Worm (Caenorhabditis elegans): ENCODE results near the gene haf-3.
"Not testable (repeated sequence)": the region's sequence is repeated elsewhere in the genome, so short reads cannot be mapped to it uniquely, and the experiment has no call there.

Gene haf-3

ce11 chrV:15766122-15766594 is at the start of gene haf-3, which contains the start of gene F57A10.2:
Gene haf-3, minus strand, starts transcription at chrV:15766172.
Gene F57A10.2, plus strand, starts transcription at chrV:15766575.
- TF ChIP-seq tbx-11 (GFP tag; IDR thresholded peaks at IDR 0.05), result no peak
- 0 out of 2 replicates have a peak, but pooled peaks have one; percentile 13 for TF ChIP-seq flt-1 (GFP tag; IDR thresholded peaks at IDR 0.05)
- no peak for TF ChIP-seq pes-1 (GFP tag; IDR thresholded peaks at IDR 0.05)
- peak; percentile 66 for TF ChIP-seq F13C5.2 (tag; optimal IDR thresholded peaks at IDR 0.05)

- TF ChIP-seq ceh-36 (tag; optimal IDR thresholded peaks at IDR 0.05); tbx-37 (GFP tag; conservative IDR thresholded peaks at IDR 0.05); sea-1 (GFP tag; conservative IDR thresholded peaks at IDR 0.05): not testable (repeated sequence)
Observed at ce11 chrV:15811982-15812381, 46.0 kb upstream of the haf-3 start, which contains the start of gene nhr-282. Gene nhr-282, plus strand, starts transcription at chrV:15812282.

- TF ChIP-seq ets-7 (tag; optimal IDR thresholded peaks at IDR 0.05) (no peak), B0310.2 (tag; optimal IDR thresholded peaks at IDR 0.05) (no peak), aly-1 (tag; optimal IDR thresholded peaks at IDR 0.05) (no peak), hnd-1 (tag; optimal IDR thresholded peaks at IDR 0.05) (no peak)
Observed at ce11 chrV:15810446-15810845, 44.5 kb upstream of the haf-3 start, which contains the start of gene F54B8.1. Gene F54B8.1, plus strand, starts transcription at chrV:15810746.

- no peak for TF ChIP-seq ceh-36 (tag; optimal IDR thresholded peaks at IDR 0.05)
- no peak for TF ChIP-seq F13C5.2 (tag; optimal IDR thresholded peaks at IDR 0.05)
- no peak for TF ChIP-seq tbx-37 (GFP tag; conservative IDR thresholded peaks at IDR 0.05)
- TF ChIP-seq B0310.2 (tag; optimal IDR thresholded peaks at IDR 0.05), result no peak
- no peak for TF ChIP-seq ceh-13 (GFP tag; optimal IDR thresholded peaks at IDR 0.05)
- TF ChIP-seq ets-7 (tag; optimal IDR thresholded peaks at IDR 0.05), result no peak
- TF ChIP-seq pes-1 (GFP tag; IDR thresholded peaks at IDR 0.05), result no peak
- no peak for TF ChIP-seq tbx-11 (GFP tag; IDR thresholded peaks at IDR 0.05)
- no peak for TF ChIP-seq aly-1 (tag; optimal IDR thresholded peaks at IDR 0.05)
- TF ChIP-seq hmbx-1 (tag; optimal IDR thresholded peaks at IDR 0.05), result no peak
- TF ChIP-seq ama-1 (optimal IDR thresholded peaks at IDR 0.05), result no peak
- no peak for TF ChIP-seq sea-1 (GFP tag; conservative IDR thresholded peaks at IDR 0.05)
Observed at ce11 chrV:15809543-15809942, 43.6 kb upstream of the haf-3 start, which contains the start of gene srsx-36. Gene srsx-36, minus strand, starts transcription at chrV:15809643.

- TF ChIP-seq sea-1 (GFP tag; conservative IDR thresholded peaks at IDR 0.05); tbx-11 (GFP tag; IDR thresholded peaks at IDR 0.05); aly-1 (tag; optimal IDR thresholded peaks at IDR 0.05): not testable (repeated sequence)
Observed at ce11 chrV:15807420-15807819, 41.4 kb upstream of the haf-3 start, which contains the start of gene srsx-38. Gene srsx-38, minus strand, starts transcription at chrV:15807520.

- not testable (repeated sequence) for TF ChIP-seq ceh-36 (tag; optimal IDR thresholded peaks at IDR 0.05); hmg-4 (GFP tag; optimal IDR thresholded peaks at IDR 0.05); tbx-11 (GFP tag; IDR thresholded peaks at IDR 0.05)
Observed at ce11 chrV:15803748-15804147, 37.8 kb upstream of the haf-3 start, which contains the start of gene T26E4.18. Gene T26E4.18, minus strand, starts transcription at chrV:15803848.

ce11 chrV:15803079-15803478 is 37.1 kb upstream of the haf-3 start, which contains the start of gene srd-27:
Gene srd-27, plus strand, starts transcription at chrV:15803379.
- TF ChIP-seq F13C5.2 (tag; optimal IDR thresholded peaks at IDR 0.05); hnd-1 (tag; optimal IDR thresholded peaks at IDR 0.05); tbx-11 (GFP tag; IDR thresholded peaks at IDR 0.05): not testable (repeated sequence)

ce11 chrV:15802623-15803022 is 36.7 kb upstream of the haf-3 start, which contains the start of gene T26E4.9:
Gene T26E4.9, minus strand, starts transcription at chrV:15802723.
- TF ChIP-seq hmbx-1 (tag; optimal IDR thresholded peaks at IDR 0.05); pes-1 (GFP tag; IDR thresholded peaks at IDR 0.05); tra-4 (tag; optimal IDR thresholded peaks at IDR 0.05): not testable (repeated sequence)

ce11 chrV:15798108-15798507 is 32.1 kb upstream of the haf-3 start, which contains the start of gene T26E4.10:
Gene T26E4.10, minus strand, starts transcription at chrV:15798208.
- TF ChIP-seq ama-1 (optimal IDR thresholded peaks at IDR 0.05) (no peak), hnd-1 (tag; optimal IDR thresholded peaks at IDR 0.05) (no peak), tbx-11 (GFP tag; IDR thresholded peaks at IDR 0.05) (no peak), pes-1 (GFP tag; IDR thresholded peaks at IDR 0.05) (no peak), aly-1 (tag; optimal IDR thresholded peaks at IDR 0.05) (no peak), sea-1 (GFP tag; conservative IDR thresholded peaks at IDR 0.05) (no peak), hmg-4 (GFP tag; optimal IDR thresholded peaks at IDR 0.05) (no peak), F13C5.2 (tag; optimal IDR thresholded peaks at IDR 0.05) (no peak), B0310.2 (tag; optimal IDR thresholded peaks at IDR 0.05) (no peak), tbx-37 (GFP tag; conservative IDR thresholded peaks at IDR 0.05) (no peak), ets-7 (tag; optimal IDR thresholded peaks at IDR 0.05) (no peak), tra-4 (tag; optimal IDR thresholded peaks at IDR 0.05) (no peak), ceh-36 (tag; optimal IDR thresholded peaks at IDR 0.05) (no peak), scrt-1 (GFP tag; IDR thresholded peaks at IDR 0.05) (no peak), flt-1 (GFP tag; IDR thresholded peaks at IDR 0.05) (no peak), hmbx-1 (tag; optimal IDR thresholded peaks at IDR 0.05) (no peak), ceh-13 (GFP tag; optimal IDR thresholded peaks at IDR 0.05) (no peak)
